Fruit fly (Drosophila melanogaster) whole organism, embryonic: ENCODE results near the gene CG4972.
A peak's percentile ranks its signal among the peaks of the same experiment; 100 is the strongest.

Experiments used
- Atf3 ChIP-seq: fragments of 200-800 bp; sonication (Bioruptor generic); optimal IDR thresholded peaks from 3 replicates; lab custom pipeline; 2016; ENCODE audit warnings: missing biosample characterization, missing genetic modification characterization
- Atf6 ChIP-seq: fragments of 200-800 bp; sonication (Bioruptor generic); IDR thresholded peaks from 2 replicates; pipeline ENCODE4 v1.3.6; 2022; ENCODE audit warnings: missing biosample characterization, missing genetic modification characterization
- CG1024 ChIP-seq: fragments of 200-800 bp; sonication (Bioruptor generic); IDR thresholded peaks from 2 replicates; pipeline ENCODE4 v1.3.6; 2022; ENCODE audit warnings: missing biosample characterization, missing genetic modification characterization
- CG10543 ChIP-seq: fragments of 200-800 bp; sonication (Bioruptor generic); optimal IDR thresholded peaks from 3 replicates; lab custom pipeline; 2017; ENCODE audit warnings: missing biosample characterization, mild to moderate bottlenecking, missing genetic modification characterization, moderate library complexity
- CG11504 ChIP-seq: fragments of 200-800 bp; sonication (Bioruptor generic); optimal IDR thresholded peaks from 3 replicates; lab custom pipeline; 2019; ENCODE audit warnings: missing biosample characterization, mild to moderate bottlenecking, missing genetic modification characterization, moderate library complexity
- CG11696 ChIP-seq: fragments of 200-800 bp; sonication (Bioruptor generic); IDR thresholded peaks from 2 replicates; pipeline ENCODE4 v1.3.6; 2022; ENCODE audit warnings: missing biosample characterization, missing genetic modification characterization
- CG12942 ChIP-seq: fragments of 200-800 bp; sonication (Bioruptor generic); optimal IDR thresholded peaks from 3 replicates; lab custom pipeline; 2016; ENCODE audit warnings: missing biosample characterization, missing genetic modification characterization
- CG15696 ChIP-seq: fragments of 200-800 bp; sonication (Bioruptor generic); optimal IDR thresholded peaks from 2 replicates; lab custom pipeline; 2019; ENCODE audit warnings: missing biosample characterization, mild to moderate bottlenecking, missing genetic modification characterization, moderate library complexity
- CG1602 ChIP-seq: fragments of 200-800 bp; sonication (Bioruptor generic); optimal IDR thresholded peaks from 3 replicates; lab custom pipeline; 2016; ENCODE audit warnings: missing biosample characterization, missing genetic modification characterization
- CG1832 ChIP-seq: fragments of 200-800 bp; sonication (Bioruptor generic); optimal IDR thresholded peaks from 2 replicates; lab custom pipeline; 2017; ENCODE audit warnings: missing biosample characterization, mild to moderate bottlenecking, missing genetic modification characterization, inconsistent platforms
- CG2202 ChIP-seq: fragments of 200-800 bp; sonication (Bioruptor generic); optimal IDR thresholded peaks from 2 replicates; lab custom pipeline; 2018; ENCODE audit warnings: missing biosample characterization, mild to moderate bottlenecking, missing genetic modification characterization
- CG31441 ChIP-seq: fragments of 200-800 bp; sonication (Bioruptor generic); IDR thresholded peaks from 2 replicates; pipeline ENCODE4 v1.3.6; 2022; ENCODE audit warnings: missing biosample characterization, missing genetic modification characterization
- CG3726 ChIP-seq: fragments of 200-800 bp; sonication (Bioruptor generic); IDR thresholded peaks from 3 replicates; pipeline ENCODE4, ENCODE4 v1.3.6; 2022; ENCODE audit warnings: missing biosample characterization, missing genetic modification characterization
- CG4328 ChIP-seq: fragments of 200-800 bp; sonication (Bioruptor generic); optimal IDR thresholded peaks from 3 replicates; lab custom pipeline; 2017; ENCODE audit warnings: missing biosample characterization, missing genetic modification reagents, missing genetic modification characterization
- CG6175 ChIP-seq: fragments of 200-800 bp; sonication (Bioruptor generic); IDR thresholded peaks from 3 replicates; pipeline ENCODE4 v1.3.6; 2022; ENCODE audit warnings: missing biosample characterization, missing genetic modification characterization
- CG6791 ChIP-seq: fragments of 200-800 bp; sonication (Bioruptor generic); IDR thresholded peaks from 3 replicates; pipeline ENCODE4 v1.3.6; 2022; ENCODE audit warnings: missing biosample characterization, missing genetic modification characterization; ENCODE audit not compliant: partially characterized antibody
- CG7357 ChIP-seq: fragments of 200-800 bp; sonication (Bioruptor generic); IDR thresholded peaks from 3 replicates; pipeline ENCODE4 v1.3.6; 2022; ENCODE audit warnings: missing biosample characterization, missing genetic modification characterization
- CG7963 ChIP-seq: fragments of 200-800 bp; sonication (Bioruptor generic); IDR thresholded peaks from 3 replicates; pipeline ENCODE4 v1.3.6; 2022; ENCODE audit warnings: missing biosample characterization, missing genetic modification characterization; ENCODE audit not compliant: partially characterized antibody
- CG8924 ChIP-seq: fragments of 200-800 bp; optimal IDR thresholded peaks from 3 replicates; lab custom pipeline; 2019; ENCODE audit warnings: missing biosample characterization, mild to moderate bottlenecking, missing genetic modification characterization, moderate library complexity
- CG9876 ChIP-seq: fragments of 200-800 bp; sonication (Bioruptor generic); optimal IDR thresholded peaks from 2 replicates; lab custom pipeline; 2016; ENCODE audit warnings: missing biosample characterization, missing genetic modification characterization
- D ChIP-seq, 2 experiments: fragments of 200-800 bp in 1 of 2; fragments of >200 bp in 1 of 2; sonication (Bioruptor generic) in 1 of 2; optimal IDR thresholded peaks; 2 replicates in 1 of 2; 3 replicates in 1 of 2; lab custom pipeline; 2017; ENCODE audit warnings: mild to moderate bottlenecking in 1 of 2, missing biosample characterization in 1 of 2, missing genetic modification characterization in 1 of 2, missing genetic modification reagents in 1 of 2
- D19A ChIP-seq: fragments of 200-800 bp; optimal IDR thresholded peaks from 3 replicates; lab custom pipeline; 2019; ENCODE audit warnings: missing biosample characterization, mild to moderate bottlenecking, missing genetic modification characterization, moderate library complexity
- Eip74EF ChIP-seq, 2 experiments: fragments of 200-800 bp in 1 of 2; fragments of >200 bp in 1 of 2; sonication (Bioruptor generic) in 1 of 2; optimal IDR thresholded peaks; 2 replicates each; lab custom pipeline; 2017 to 2019; ENCODE audit warnings: missing biosample characterization in 2 of 2, missing genetic modification characterization in 2 of 2, mild to moderate bottlenecking in 1 of 2, moderate library complexity in 1 of 2
- Hr39 ChIP-seq: fragments of >200 bp; optimal IDR thresholded peaks from 2 replicates; lab custom pipeline; 2017
- Hr78 ChIP-seq, 2 experiments: fragments of 200-800 bp in 1 of 2; fragments of >200 bp in 1 of 2; sonication (Bioruptor generic) in 1 of 2; optimal IDR thresholded peaks; 2 replicates each; lab custom pipeline; 2017 to 2019; ENCODE audit warnings: missing biosample characterization in 2 of 2, missing genetic modification characterization in 2 of 2, mild to moderate bottlenecking in 1 of 2, moderate library complexity in 1 of 2
- Lim3 ChIP-seq: fragments of 200-800 bp; sonication (Bioruptor generic); IDR thresholded peaks from 2 replicates; pipeline ENCODE4 v1.3.6; 2022; ENCODE audit warnings: missing biosample characterization, missing genetic modification characterization
- Optix ChIP-seq: fragments of 200-800 bp; sonication (Bioruptor generic); IDR thresholded peaks from 3 replicates; pipeline ENCODE4 v1.3.6; 2022; ENCODE audit warnings: missing biosample characterization, missing genetic modification characterization
- amos ChIP-seq: fragments of 200-800 bp; sonication (Bioruptor generic); IDR thresholded peaks from 2 replicates; pipeline ENCODE4 v1.3.6; 2022; ENCODE audit warnings: missing biosample characterization, missing genetic modification characterization; ENCODE audit not compliant: partially characterized antibody
- bowl ChIP-seq: fragments of 200-800 bp; sonication (Bioruptor generic); IDR thresholded peaks from 2 replicates; pipeline ENCODE4 v1.3.6; 2022; ENCODE audit warnings: missing biosample characterization, missing genetic modification characterization
- chn ChIP-seq: fragments of 200-800 bp; sonication (Bioruptor generic); optimal IDR thresholded peaks from 2 replicates; lab custom pipeline; 2016; ENCODE audit warnings: missing biosample characterization, missing genetic modification characterization
- ems ChIP-seq: fragments of 200-800 bp; sonication (Bioruptor generic); optimal IDR thresholded peaks from 3 replicates; lab custom pipeline; 2016; ENCODE audit warnings: missing biosample characterization, missing genetic modification characterization
- fd96Cb ChIP-seq: fragments of 200-800 bp; sonication (Bioruptor generic); optimal IDR thresholded peaks from 2 replicates; lab custom pipeline; 2018; ENCODE audit warnings: missing biosample characterization, mild to moderate bottlenecking, missing genetic modification characterization, moderate library complexity
- ftz-f1 ChIP-seq: fragments of 200-800 bp; sonication (Bioruptor generic); optimal IDR thresholded peaks from 2 replicates; lab custom pipeline; 2016; ENCODE audit warnings: missing biosample characterization, missing genetic modification characterization
- gcm ChIP-seq: fragments of 200-800 bp; sonication (Bioruptor generic); optimal IDR thresholded peaks from 2 replicates; lab custom pipeline; 2019; ENCODE audit warnings: missing biosample characterization, mild to moderate bottlenecking, missing genetic modification characterization, moderate library complexity
- gsb-n ChIP-seq: fragments of 200-800 bp; sonication (Bioruptor generic); optimal IDR thresholded peaks from 3 replicates; lab custom pipeline; 2018; ENCODE audit warnings: missing biosample characterization, mild to moderate bottlenecking, missing genetic modification characterization
- ind ChIP-seq: fragments of 200-800 bp; sonication (Bioruptor generic); optimal IDR thresholded peaks from 3 replicates; lab custom pipeline; 2016; ENCODE audit warnings: missing biosample characterization, missing genetic modification characterization
- lola ChIP-seq, 3 experiments: fragments of >200 bp in 2 of 3; fragments of 200-800 bp in 1 of 3; sonication (Bioruptor generic) in 1 of 3; optimal IDR thresholded peaks; 2 replicates each; lab custom pipeline; 2017 to 2019; ENCODE audit warnings: missing biosample characterization in 3 of 3, missing genetic modification characterization in 3 of 3, mild to moderate bottlenecking in 1 of 3, moderate library complexity in 1 of 3
- maf-S ChIP-seq: fragments of 200-800 bp; sonication (Bioruptor generic); optimal IDR thresholded peaks from 2 replicates; lab custom pipeline; 2016; ENCODE audit warnings: missing biosample characterization, missing genetic modification characterization
- mirr ChIP-seq: fragments of 200-800 bp; sonication (Bioruptor generic); optimal IDR thresholded peaks from 3 replicates; lab custom pipeline; 2018; ENCODE audit warnings: missing biosample characterization, mild to moderate bottlenecking, missing genetic modification characterization
- nau ChIP-seq: fragments of 200-800 bp; sonication (Bioruptor generic); optimal IDR thresholded peaks from 3 replicates; lab custom pipeline; 2017; ENCODE audit warnings: missing biosample characterization, mild to moderate bottlenecking, missing genetic modification characterization, missing genetic modification reagents
- nerfin-1 ChIP-seq: fragments of 200-800 bp; sonication (Bioruptor generic); optimal IDR thresholded peaks from 3 replicates; lab custom pipeline; 2019; ENCODE audit warnings: missing biosample characterization, mild to moderate bottlenecking, missing genetic modification characterization, moderate library complexity
- nmo ChIP-seq: fragments of 200-800 bp; sonication (Bioruptor generic); optimal IDR thresholded peaks from 2 replicates; lab custom pipeline; 2018; ENCODE audit warnings: missing biosample characterization, mild to moderate bottlenecking, missing genetic modification characterization, moderate library complexity
- odd ChIP-seq: fragments of 200-800 bp; sonication (Bioruptor generic); optimal IDR thresholded peaks from 2 replicates; lab custom pipeline; 2017; ENCODE audit warnings: missing biosample characterization, mild to moderate bottlenecking, missing genetic modification characterization
- psq ChIP-seq: fragments of 200-800 bp; sonication (Bioruptor generic); optimal IDR thresholded peaks from 2 replicates; lab custom pipeline; 2017; ENCODE audit warnings: missing biosample characterization, missing genetic modification characterization
- slou ChIP-seq: fragments of 200-800 bp; sonication (Bioruptor generic); optimal IDR thresholded peaks from 3 replicates; lab custom pipeline; 2016; ENCODE audit warnings: missing biosample characterization, missing genetic modification characterization
- tgo ChIP-seq: fragments of 200-800 bp; sonication (Bioruptor generic); IDR thresholded peaks from 3 replicates; pipeline ENCODE4 v1.3.6; 2022; ENCODE audit warnings: missing biosample characterization, missing genetic modification characterization
- tin ChIP-seq: fragments of 200-800 bp; sonication (Bioruptor generic); optimal IDR thresholded peaks from 3 replicates; lab custom pipeline; 2016; ENCODE audit warnings: missing biosample characterization, missing genetic modification characterization
- unc-4 ChIP-seq: fragments of 200-800 bp; sonication (Bioruptor generic); IDR thresholded peaks from 2 replicates; pipeline ENCODE4 v1.3.6; 2022; ENCODE audit warnings: missing biosample characterization, missing genetic modification characterization; ENCODE audit not compliant: partially characterized antibody
- unpg ChIP-seq: fragments of 200-800 bp; sonication (Bioruptor generic); optimal IDR thresholded peaks from 3 replicates; lab custom pipeline; 2018; ENCODE audit warnings: missing biosample characterization, mild to moderate bottlenecking, missing genetic modification characterization, moderate library complexity
- zen ChIP-seq: fragments of 200-800 bp; sonication (Bioruptor generic); optimal IDR thresholded peaks from 3 replicates; lab custom pipeline; 2018; ENCODE audit warnings: missing biosample characterization, mild to moderate bottlenecking, missing genetic modification characterization, moderate library complexity

Gene CG4972

DNA sequence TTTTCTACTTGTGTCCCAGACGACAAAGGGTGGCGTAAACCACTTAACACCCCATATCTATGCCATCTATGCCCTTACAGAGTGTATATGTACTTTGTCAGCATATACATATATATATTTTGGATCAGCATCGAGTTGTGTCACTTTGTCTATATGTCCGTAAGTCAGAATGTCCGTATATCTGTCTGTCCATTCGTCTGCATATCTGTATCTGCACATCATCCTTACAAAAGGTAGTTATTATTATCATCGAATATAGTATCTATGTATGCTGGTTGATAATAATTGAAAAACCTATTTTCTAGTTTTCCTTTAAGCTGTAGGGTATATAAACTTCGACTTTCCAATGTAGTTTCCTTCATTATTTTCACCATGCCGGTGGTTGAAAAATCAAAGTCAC lies 36.5 kb downstream of the CG4972 start (continued):
- TF ChIP-seq ftz-f1, result no peak
- no peak for TF ChIP-seq CG12942 (GFP tag; lab: Kevin White, UChicago)
- TF ChIP-seq nau (GFP tag; lab: Kevin White, UChicago), result no peak
- no peak for TF ChIP-seq CG10543 (GFP tag; lab: Kevin White, UChicago)
- peak; percentile 20 for TF ChIP-seq nerfin-1 (tag; lab: Kevin White, UChicago)
- peak; percentile 17 for TF ChIP-seq CG8924 (tag; lab: Kevin White, UChicago)
- TF ChIP-seq bowl, result no peak
- peak; percentile 7 for TF ChIP-seq fd96Cb (tag; lab: Kevin White, UChicago)
- TF ChIP-seq ems (GFP tag; lab: Kevin White, UChicago), result no peak
- TF ChIP-seq CG11504 (tag; lab: Kevin White, UChicago), result peak; percentile 71
- TF ChIP-seq gsb-n, result peak; percentile 12
- peak; percentile 12 for TF ChIP-seq CG2202 (tag; lab: Kevin White, UChicago)
- peak in 1 of 3 experiments; percentile 79 for TF ChIP-seq lola (GFP tag; optimal IDR thresholded peaks at IDR 0.05; lab: Kevin White, UChicago)
- TF ChIP-seq nmo (GFP tag; lab: Kevin White, UChicago), result peak; percentile 29
- TF ChIP-seq chn (GFP tag; lab: Kevin White, UChicago), result peak; percentile 3
- peak; percentile 8 for TF ChIP-seq CG15696 (tag; lab: Kevin White, UChicago)
- TF ChIP-seq CG6175 (GFP tag; lab: Robert Waterston, UW), result no peak
- TF ChIP-seq Atf3 (GFP tag; lab: Kevin White, UChicago), result no peak
- TF ChIP-seq psq (GFP tag; lab: Kevin White, UChicago), result no peak
- peak; percentile 32 for TF ChIP-seq gcm (GFP tag; lab: Kevin White, UChicago)
- TF ChIP-seq CG31441 (GFP tag; lab: Robert Waterston, UW), result no peak
- no peak for TF ChIP-seq CG1602
- no peak for TF ChIP-seq mirr (GFP tag; lab: Kevin White, UChicago)
- 0 out of 3 replicates have a peak, but pooled peaks have one; percentile 17 for TF ChIP-seq CG7357 (GFP tag; lab: Robert Waterston, UW)
- no peak for TF ChIP-seq Hr78 (GFP tag; optimal IDR thresholded peaks at IDR 0.05; lab: Kevin White, UChicago)
- no peak for TF ChIP-seq zen (tag; lab: Kevin White, UChicago)
- TF ChIP-seq CG1832, result no peak
- TF ChIP-seq Lim3, result no peak
- no peak for TF ChIP-seq CG3726 (GFP tag; lab: Robert Waterston, UW)
- TF ChIP-seq CG11696 (GFP tag; lab: Robert Waterston, UW), result no peak
- no peak for TF ChIP-seq amos (GFP tag; lab: Robert Waterston, UW)
- no peak for TF ChIP-seq Optix (GFP tag; lab: Robert Waterston, UW)
- no peak for TF ChIP-seq CG4328 (GFP tag; lab: Kevin White, UChicago)
- no peak for TF ChIP-seq tin (GFP tag; lab: Kevin White, UChicago)
- TF ChIP-seq ind (GFP tag; lab: Kevin White, UChicago), result no peak
- no peak for TF ChIP-seq maf-S (GFP tag; lab: Kevin White, UChicago)
- no peak for TF ChIP-seq CG6791 (GFP tag; lab: Robert Waterston, UW)
- TF ChIP-seq unc-4, result no peak
- no peak for TF ChIP-seq Hr39 (lab: Kevin White, UChicago)
- peak; percentile 99 for TF ChIP-seq D19A (tag; lab: Kevin White, UChicago)
- peak; percentile 36; the same call in 1 of the 3 replicates for TF ChIP-seq tgo
- TF ChIP-seq D (optimal IDR thresholded peaks at IDR 0.05; lab: Kevin White, UChicago), result no peak
- TF ChIP-seq D (GFP tag; optimal IDR thresholded peaks at IDR 0.05; lab: Kevin White, UChicago), result peak; percentile 20
- no peak for TF ChIP-seq CG7963 (GFP tag; lab: Robert Waterston, UW)
- TF ChIP-seq Atf6, result no peak
- no peak for TF ChIP-seq CG9876 (GFP tag; lab: Kevin White, UChicago)
- no peak for TF ChIP-seq unpg (GFP tag; lab: Kevin White, UChicago)
- no peak for TF ChIP-seq CG1024
- TF ChIP-seq odd (GFP tag; lab: Kevin White, UChicago), result no peak
- no peak for TF ChIP-seq Eip74EF (GFP tag; optimal IDR thresholded peaks at IDR 0.05; lab: Kevin White, UChicago)
- no peak for TF ChIP-seq slou (GFP tag; lab: Kevin White, UChicago)
